Fruit fly (Drosophila melanogaster) whole organism, embryonic: ENCODE results near the gene CG14300.

Experiments
- Antp ChIP-seq: fragments of 200-800 bp; sonication (Bioruptor generic); optimal IDR thresholded peaks from 3 replicates; lab custom pipeline; 2016; ENCODE audit warnings: missing biosample characterization, missing genetic modification characterization
- CG10431 ChIP-seq: fragments of 200-800 bp; sonication (Bioruptor generic); optimal IDR thresholded peaks from 3 replicates; lab custom pipeline; 2018; ENCODE audit warnings: missing biosample characterization, mild to moderate bottlenecking, missing genetic modification characterization
- CG10543 ChIP-seq: fragments of 200-800 bp; sonication (Bioruptor generic); optimal IDR thresholded peaks from 3 replicates; lab custom pipeline; 2017; ENCODE audit warnings: missing biosample characterization, mild to moderate bottlenecking, missing genetic modification characterization, moderate library complexity
- CG15601 ChIP-seq: fragments of 200-800 bp; sonication (Bioruptor generic); optimal IDR thresholded peaks from 3 replicates; lab custom pipeline; 2019; ENCODE audit warnings: missing biosample characterization, mild to moderate bottlenecking, missing genetic modification characterization, moderate library complexity
- CG18011 ChIP-seq: fragments of 200-800 bp; sonication (Bioruptor generic); optimal IDR thresholded peaks from 2 replicates; lab custom pipeline; 2017; ENCODE audit warnings: missing biosample characterization, missing genetic modification characterization, mild to moderate bottlenecking, moderate library complexity, missing genotype
- CG18262 ChIP-seq: fragments of 200-800 bp; optimal IDR thresholded peaks from 3 replicates; lab custom pipeline; 2019; ENCODE audit warnings: missing biosample characterization, mild to moderate bottlenecking, missing genetic modification characterization, moderate library complexity
- CG30020 ChIP-seq: fragments of 200-800 bp; optimal IDR thresholded peaks from 2 replicates; lab custom pipeline; 2019; ENCODE audit warnings: missing biosample characterization, mild to moderate bottlenecking, missing genetic modification characterization, moderate library complexity
- CG31441 ChIP-seq: fragments of 200-800 bp; sonication (Bioruptor generic); IDR thresholded peaks from 2 replicates; pipeline ENCODE4 v1.3.6; 2022; ENCODE audit warnings: missing biosample characterization, missing genetic modification characterization
- CG33213 ChIP-seq: fragments of 200-800 bp; sonication (Bioruptor generic); optimal IDR thresholded peaks from 3 replicates; lab custom pipeline; 2016; ENCODE audit warnings: missing biosample characterization, missing genetic modification characterization
- CG4328 ChIP-seq: fragments of 200-800 bp; sonication (Bioruptor generic); optimal IDR thresholded peaks from 3 replicates; lab custom pipeline; 2017; ENCODE audit warnings: missing biosample characterization, missing genetic modification reagents, missing genetic modification characterization
- CG4730 ChIP-seq: fragments of 200-800 bp; sonication (Bioruptor generic); IDR thresholded peaks from 2 replicates; pipeline ENCODE4 v1.3.6; 2022; ENCODE audit warnings: missing biosample characterization, missing genetic modification characterization
- CG6654 ChIP-seq: fragments of 200-800 bp; sonication (Bioruptor generic); optimal IDR thresholded peaks from 2 replicates; lab custom pipeline; 2017; ENCODE audit warnings: missing biosample characterization, mild to moderate bottlenecking, missing genetic modification characterization
- CG7556 ChIP-seq: fragments of 200-800 bp; sonication (Bioruptor generic); optimal IDR thresholded peaks from 2 replicates; lab custom pipeline; 2017; ENCODE audit warnings: missing biosample characterization, mild to moderate bottlenecking, missing genetic modification characterization
- CG7786 ChIP-seq: fragments of 200-800 bp; sonication (Bioruptor generic); optimal IDR thresholded peaks from 2 replicates; lab custom pipeline; 2016; ENCODE audit warnings: missing biosample characterization, missing genetic modification characterization
- Ets65A ChIP-seq: fragments of 200-800 bp; sonication (Bioruptor generic); peaks from one replicate; lab custom pipeline; 2016; ENCODE audit warnings: missing biosample characterization, missing genetic modification characterization
- GATAe ChIP-seq: fragments of 200-800 bp; sonication (Bioruptor generic); conservative IDR thresholded peaks from 2 replicates; pipeline ENCODE4 v1.3.6; 2022; ENCODE audit warnings: missing biosample characterization, missing genetic modification characterization
- Hand ChIP-seq: fragments of 200-800 bp; sonication (Bioruptor generic); optimal IDR thresholded peaks from 2 replicates; lab custom pipeline; 2017; ENCODE audit warnings: mild to moderate bottlenecking, missing biosample characterization, missing genetic modification reagents, missing genetic modification characterization
- Hey ChIP-seq: fragments of 200-800 bp; sonication (Bioruptor generic); optimal IDR thresholded peaks from 3 replicates; lab custom pipeline; 2018; ENCODE audit warnings: missing biosample characterization, mild to moderate bottlenecking, missing genetic modification characterization
- Hr51 ChIP-seq, 2 experiments: fragments of 200-800 bp; sonication (Bioruptor generic); optimal IDR thresholded peaks; 2 replicates in 1 of 2; 3 replicates in 1 of 2; lab custom pipeline; 2016 to 2018; ENCODE audit warnings: missing biosample characterization in 2 of 2, missing genetic modification characterization in 2 of 2, mild to moderate bottlenecking in 1 of 2, moderate library complexity in 1 of 2
- Hr78 ChIP-seq, 2 experiments: fragments of 200-800 bp in 1 of 2; fragments of >200 bp in 1 of 2; sonication (Bioruptor generic) in 1 of 2; optimal IDR thresholded peaks; 2 replicates each; lab custom pipeline; 2017 to 2019; ENCODE audit warnings: missing biosample characterization in 2 of 2, missing genetic modification characterization in 2 of 2, mild to moderate bottlenecking in 1 of 2, moderate library complexity in 1 of 2
- Max ChIP-seq: fragments of 200-800 bp; sonication (Bioruptor generic); optimal IDR thresholded peaks from 2 replicates; lab custom pipeline; 2016; ENCODE audit warnings: missing biosample characterization, mild to moderate bottlenecking, missing genetic modification characterization
- Med ChIP-seq: fragments of 200-800 bp; sonication (Bioruptor generic); peaks from one replicate; lab custom pipeline; 2016; ENCODE audit warnings: missing biosample characterization, missing genetic modification characterization, mild to moderate bottlenecking, inconsistent platforms, moderate library complexity
- Oaz ChIP-seq: fragments of 200-800 bp; sonication (Bioruptor generic); IDR thresholded peaks from 2 replicates; pipeline ENCODE4 v1.3.6; 2022; ENCODE audit warnings: missing biosample characterization, missing genetic modification characterization
- Optix ChIP-seq: fragments of 200-800 bp; sonication (Bioruptor generic); IDR thresholded peaks from 3 replicates; pipeline ENCODE4 v1.3.6; 2022; ENCODE audit warnings: missing biosample characterization, missing genetic modification characterization
- Trl ChIP-seq, 3 experiments: fragments of >200 bp in 2 of 3; fragments of 200-800 bp in 1 of 3; sonication (Bioruptor generic) in 1 of 3; optimal IDR thresholded peaks; 2 replicates in 1 of 3; 3 replicates in 2 of 3; lab custom pipeline; 2016 to 2017; ENCODE audit warnings: missing biosample characterization in 1 of 3, missing genetic modification characterization in 1 of 3
- ase ChIP-seq: fragments of 200-800 bp; sonication (Bioruptor generic); IDR thresholded peaks from 3 replicates; pipeline ENCODE4 v1.3.6; 2022; ENCODE audit warnings: missing biosample characterization, missing genetic modification characterization
- cato ChIP-seq: fragments of 200-800 bp; sonication (Bioruptor generic); optimal IDR thresholded peaks from 2 replicates; lab custom pipeline; 2016; ENCODE audit warnings: missing biosample characterization, missing genetic modification characterization, borderline replicate concordance
- chinmo ChIP-seq: fragments of 200-800 bp; sonication (Bioruptor generic); IDR thresholded peaks from 4 replicates; pipeline ENCODE4 v1.3.6; 2022; ENCODE audit warnings: missing biosample characterization, missing genetic modification characterization; ENCODE audit not compliant: partially characterized antibody
- crol ChIP-seq: fragments of 200-800 bp; sonication (Bioruptor generic); IDR thresholded peaks from 2 replicates; pipeline ENCODE4 v1.3.6; 2022; ENCODE audit warnings: missing biosample characterization, missing genetic modification characterization
- dan ChIP-seq: fragments of 200-800 bp; sonication (Bioruptor generic); IDR thresholded peaks from 2 replicates; pipeline ENCODE4 v1.3.6; 2022; ENCODE audit warnings: missing biosample characterization, missing genetic modification characterization
- grn ChIP-seq: fragments of 200-800 bp; sonication (Bioruptor generic); optimal IDR thresholded peaks from 3 replicates; lab custom pipeline; 2017; ENCODE audit warnings: missing biosample characterization, missing genetic modification characterization
- gsb-n ChIP-seq: fragments of 200-800 bp; sonication (Bioruptor generic); optimal IDR thresholded peaks from 3 replicates; lab custom pipeline; 2018; ENCODE audit warnings: missing biosample characterization, mild to moderate bottlenecking, missing genetic modification characterization
- kay ChIP-seq: fragments of 200-800 bp; sonication (Bioruptor generic); optimal IDR thresholded peaks from 2 replicates; lab custom pipeline; 2016; ENCODE audit warnings: missing biosample characterization, missing genetic modification characterization
- lbe ChIP-seq: fragments of 200-800 bp; sonication (Bioruptor generic); optimal IDR thresholded peaks from 2 replicates; lab custom pipeline; 2016; ENCODE audit warnings: missing biosample characterization, mild to moderate bottlenecking, missing genetic modification characterization
- phol ChIP-seq: fragments of 200-800 bp; sonication (Bioruptor generic); optimal IDR thresholded peaks from 3 replicates; lab custom pipeline; 2018; ENCODE audit warnings: missing biosample characterization, mild to moderate bottlenecking, missing genetic modification characterization, moderate library complexity
- psq ChIP-seq: fragments of 200-800 bp; sonication (Bioruptor generic); optimal IDR thresholded peaks from 2 replicates; lab custom pipeline; 2017; ENCODE audit warnings: missing biosample characterization, missing genetic modification characterization
- sens ChIP-seq: fragments of 200-800 bp; sonication (Bioruptor generic); peaks from one replicate; lab custom pipeline; 2016; ENCODE audit warnings: missing biosample characterization, missing genetic modification characterization
- seq ChIP-seq: fragments of 200-800 bp; sonication (Bioruptor generic); IDR thresholded peaks from 2 replicates; pipeline ENCODE4 v1.3.6; 2022; ENCODE audit warnings: missing biosample characterization, missing genetic modification characterization
- sima ChIP-seq: fragments of 200-800 bp; sonication (Bioruptor generic); optimal IDR thresholded peaks from 2 replicates; lab custom pipeline; 2016; ENCODE audit warnings: missing biosample characterization, missing genetic modification characterization
- sqz ChIP-seq: fragments of 200-800 bp; sonication (Bioruptor generic); optimal IDR thresholded peaks from 3 replicates; lab custom pipeline; 2018; ENCODE audit warnings: missing biosample characterization, mild to moderate bottlenecking, missing genetic modification characterization
- stc ChIP-seq: fragments of 200-800 bp; sonication (Bioruptor generic); IDR thresholded peaks from 2 replicates; pipeline ENCODE4 v1.3.6; 2022; ENCODE audit warnings: missing biosample characterization, missing genetic modification characterization

The CG14300 gene

DNA sequence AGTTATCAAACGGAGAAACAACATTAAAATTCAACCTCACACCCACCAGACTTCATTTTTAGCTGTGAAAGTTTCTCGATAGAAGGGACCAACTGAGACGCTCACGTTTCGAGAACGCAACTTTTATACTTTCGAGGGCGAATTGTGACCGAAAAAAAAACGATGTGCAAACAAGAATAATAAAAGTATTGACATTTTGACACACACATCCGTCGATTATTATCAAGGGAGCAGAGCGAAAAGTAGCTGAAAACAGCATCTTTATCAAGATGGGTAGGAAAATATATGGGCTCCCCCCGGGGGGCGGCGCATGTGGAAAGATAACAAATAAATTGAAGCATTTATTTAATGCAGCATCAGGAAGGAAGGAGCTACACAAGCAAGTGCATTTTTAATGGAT lies at the start of gene CG14300:
TSS of gene CG14300 (minus strand) at position 101 of the 400 bp plus-strand sequence.
- no peak for TF ChIP-seq cato (GFP tag; lab: Kevin White, UChicago)
- TF ChIP-seq stc (GFP tag; lab: Robert Waterston, UW), result no peak
- no peak for TF ChIP-seq CG10543
- no peak for TF ChIP-seq Antp
- no peak for TF ChIP-seq Hey (tag; lab: Kevin White, UChicago)
- no peak for TF ChIP-seq CG4730
- TF ChIP-seq Oaz (GFP tag; lab: Robert Waterston, UW), result no peak
- no peak for TF ChIP-seq Optix (GFP tag; lab: Robert Waterston, UW)

DNA sequence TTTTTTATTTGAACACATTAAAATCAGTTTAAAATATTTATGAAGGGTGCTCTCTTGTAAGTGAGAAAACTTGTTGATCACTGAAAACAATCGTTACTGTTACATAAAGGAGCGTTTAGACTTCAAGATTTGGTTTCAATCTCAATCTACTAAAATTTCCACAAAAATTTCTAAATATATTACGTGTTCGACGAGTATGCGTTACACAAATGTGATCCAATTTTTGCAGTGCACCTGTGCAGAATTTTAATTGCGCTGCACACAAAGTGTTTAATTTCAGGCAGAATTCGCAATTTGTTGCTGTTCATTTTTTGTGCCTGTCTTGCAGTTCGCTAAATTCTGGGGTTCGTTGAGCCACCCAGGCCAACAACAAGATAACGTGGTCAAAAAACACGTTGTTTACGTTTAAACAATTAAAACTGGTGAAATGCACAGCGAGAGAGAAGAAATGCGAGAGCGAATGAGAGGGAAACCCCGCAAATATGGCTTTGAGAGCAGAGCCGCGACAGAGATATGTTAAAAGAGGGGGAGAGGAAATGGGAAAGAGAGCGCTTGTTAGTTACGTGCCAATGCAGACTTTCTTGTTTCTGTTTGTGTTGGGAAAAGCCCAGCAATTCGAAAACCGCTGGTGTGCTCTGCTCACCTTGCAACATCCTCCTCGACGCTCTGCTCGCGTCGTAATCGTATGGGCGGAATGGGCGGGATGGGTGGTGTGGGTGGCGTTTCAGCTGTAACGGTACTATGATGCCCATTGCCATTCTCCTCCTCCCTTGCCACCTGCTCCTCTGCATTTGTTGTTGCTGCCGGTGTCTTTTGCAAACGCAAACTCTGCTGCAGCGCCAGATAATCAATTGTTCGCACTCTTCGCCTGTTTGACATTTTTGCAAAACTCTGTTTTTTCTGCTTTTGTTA lies 49.1 kb upstream of the CG14300 start:
- TF ChIP-seq CG15601 (tag; lab: Kevin White, UChicago) (no peak), dan (GFP tag; lab: Robert Waterston, UW) (no peak), Max (GFP tag; lab: Kevin White, UChicago) (no peak), Hand (GFP tag; lab: Kevin White, UChicago) (no peak), CG30020 (no peak), phol (tag; lab: Kevin White, UChicago) (peak; percentile 22), Med (GFP tag; lab: Kevin White, UChicago) (peak; percentile 59), crol (peak; percentile 67), lbe (peak; percentile 36), Trl (optimal IDR thresholded peaks at IDR 0.05; lab: Kevin White, UChicago) (peak; percentile 86 to 89), Trl (GFP tag; optimal IDR thresholded peaks at IDR 0.05; lab: Kevin White, UChicago) (no peak), seq (0 out of 2 replicates have a peak, but pooled peaks have one; percentile 12), CG4328 (GFP tag; lab: Kevin White, UChicago) (no peak), chinmo (GFP tag; lab: Robert Waterston, UW) (0 out of 4 replicates have a peak, but pooled peaks have one; percentile 1), sens (GFP tag; lab: Kevin White, UChicago) (peak; percentile 69)
- TF ChIP-seq, all 482 proteins: peak for 8

DNA sequence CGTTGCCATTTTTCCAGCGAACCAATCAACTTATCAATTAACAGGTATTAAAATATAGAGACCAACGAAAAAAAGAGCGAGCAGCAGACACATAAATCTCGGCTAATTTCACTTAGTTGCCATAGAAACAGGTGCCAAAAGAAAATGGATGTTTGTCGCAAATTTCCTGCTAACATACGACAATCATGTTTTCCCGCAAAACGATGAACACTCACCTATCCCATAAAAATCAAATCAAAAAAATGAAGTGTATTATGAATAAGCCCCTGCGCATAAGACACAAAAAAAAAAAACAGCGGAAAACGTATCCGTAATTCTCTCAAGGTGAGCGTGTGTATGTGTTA lies 48.3 kb upstream of the CG14300 start:
- TF ChIP-seq CG18262 (tag; lab: Kevin White, UChicago), result peak; percentile 42
- TF ChIP-seq grn (GFP tag; lab: Kevin White, UChicago), result peak; percentile 24
- no peak for TF ChIP-seq Hr78 (GFP tag; optimal IDR thresholded peaks at IDR 0.05; lab: Kevin White, UChicago)
- TF ChIP-seq Hey (tag; lab: Kevin White, UChicago), result peak; percentile 33
- 0 out of 2 replicates have a peak, but pooled peaks have one; percentile 7 for TF ChIP-seq GATAe (GFP tag; lab: Robert Waterston, UW)
- TF ChIP-seq Hr51 (GFP tag; optimal IDR thresholded peaks at IDR 0.05; lab: Kevin White, UChicago), result no peak
- TF ChIP-seq CG31441 (GFP tag; lab: Robert Waterston, UW), result peak; percentile 4; the same call in 1 of the 2 replicates
- TF ChIP-seq CG7556 (GFP tag; lab: Kevin White, UChicago), result peak; percentile 30
- TF ChIP-seq CG18011 (GFP tag; lab: Kevin White, UChicago), result no peak
- TF ChIP-seq CG10431, result no peak
- TF ChIP-seq Ets65A (GFP tag; lab: Kevin White, UChicago), result peak; percentile 85
- no peak for TF ChIP-seq gsb-n (tag; lab: Kevin White, UChicago)
- peak; percentile 11 for TF ChIP-seq psq (GFP tag; lab: Kevin White, UChicago)
- TF ChIP-seq CG6654, result no peak
- peak; percentile 15 for TF ChIP-seq sqz (GFP tag; lab: Kevin White, UChicago)
- peak; percentile 79 for TF ChIP-seq Med (GFP tag; lab: Kevin White, UChicago)
- TF ChIP-seq CG7786 (GFP tag; lab: Kevin White, UChicago), result peak; percentile 44
- TF ChIP-seq sima, result peak; percentile 3
- peak; percentile 64; the same call in 1 of the 2 replicates for TF ChIP-seq crol
- TF ChIP-seq kay (GFP tag; lab: Kevin White, UChicago), result peak; percentile 18
- TF ChIP-seq ase (GFP tag; lab: Robert Waterston, UW), result no peak
- no peak for TF ChIP-seq CG33213 (GFP tag; lab: Kevin White, UChicago)
